Fruit fly (Drosophila melanogaster): Measurements from ENCODE around the gene Obp99d.

The Obp99d gene

DNA sequence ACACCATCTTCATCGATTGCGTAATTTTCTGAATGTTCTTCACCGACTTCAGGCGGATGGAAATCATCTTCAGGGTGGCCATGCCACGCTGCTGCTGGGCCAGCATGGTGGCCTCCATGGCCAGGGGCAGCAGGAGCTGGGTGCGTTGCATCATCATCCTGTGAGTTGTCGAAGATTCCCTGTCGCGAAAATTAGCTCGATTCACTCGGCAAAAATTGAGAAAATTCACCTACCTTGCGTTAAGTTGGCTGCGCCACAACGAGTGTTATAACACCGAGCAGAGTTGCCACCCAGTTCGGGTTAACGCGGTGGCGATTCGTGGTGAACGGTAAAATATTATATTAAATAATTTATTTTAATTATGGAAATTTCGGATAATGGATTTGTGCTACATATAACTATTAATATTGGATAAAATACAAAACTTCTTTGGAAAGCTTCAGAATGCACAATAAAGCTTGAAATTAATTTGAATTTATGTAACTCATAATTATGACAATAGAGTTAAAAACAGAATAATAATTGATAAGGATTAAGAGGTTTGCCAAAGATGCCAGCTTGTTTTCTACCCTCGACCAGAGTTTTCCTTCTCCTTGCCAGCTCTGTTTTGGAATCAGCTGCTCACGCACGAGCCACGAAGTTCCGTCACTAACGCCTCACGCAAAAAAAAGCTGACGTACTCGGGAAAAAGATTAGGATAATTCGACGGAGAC lies 34.4 kb downstream of the Obp99d start, which contains the start of the genes ATPsyngamma and yata:
TSS of gene ATPsyngamma (minus strand) at position 573 of the 713 bp plus-strand sequence.
TSS of gene yata (plus strand) at position 629 of the 713 bp plus-strand sequence.
- no peak for TF ChIP-seq Sin3A (optimal IDR thresholded peaks at IDR 0.05)
- TF ChIP-seq insv (optimal IDR thresholded peaks at IDR 0.05): no peak

DNA sequence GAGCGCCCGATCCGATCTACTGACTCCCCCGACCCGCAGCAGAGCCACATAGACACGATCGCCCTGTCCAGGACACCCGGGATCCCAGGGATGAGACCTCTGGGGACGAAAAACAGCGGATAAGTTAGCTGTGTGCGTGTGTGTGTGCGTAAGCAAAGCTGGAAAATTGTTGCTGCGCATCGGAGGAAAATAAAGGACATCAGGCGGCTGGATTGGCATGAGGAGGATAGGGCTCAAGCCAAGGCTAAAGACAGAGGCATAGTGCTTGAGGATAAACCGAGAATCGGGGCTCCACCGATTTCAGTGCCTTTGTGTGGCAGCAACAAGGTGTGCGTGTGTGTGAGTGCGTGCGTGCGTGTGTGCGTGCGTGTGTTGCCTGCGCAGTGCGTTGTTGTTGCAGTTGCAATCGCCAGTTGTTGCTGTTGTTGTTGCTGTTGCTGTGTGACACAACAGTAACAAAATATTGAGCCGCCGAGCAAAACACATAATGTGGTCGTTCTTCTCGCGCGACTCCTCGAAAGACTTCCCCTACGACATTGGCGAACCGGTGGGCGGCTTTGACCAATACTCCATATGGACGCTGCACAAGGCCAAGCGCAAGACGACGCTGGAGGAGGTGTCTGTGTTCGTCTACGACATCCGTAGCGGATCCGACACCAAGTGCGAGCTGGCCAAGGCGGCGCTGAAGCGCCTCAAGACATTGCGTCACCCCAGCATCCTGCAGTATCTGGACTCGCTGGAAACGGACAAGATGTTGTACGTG lies 35.2 kb downstream of the Obp99d start:
- TF ChIP-seq ttk (optimal IDR thresholded peaks at IDR 0.05) (no peak), Sin3A (optimal IDR thresholded peaks at IDR 0.05) (no peak), insv (optimal IDR thresholded peaks at IDR 0.05) (no peak), psq (optimal IDR thresholded peaks at IDR 0.05) (no peak), Myc (optimal IDR thresholded peaks at IDR 0.05) (no peak), h (optimal IDR thresholded peaks at IDR 0.05) (no peak)

dm6 chr3R:29755248-29755647 lies 40.9 kb downstream of the Obp99d start:
- no peak for TF ChIP-seq insv (optimal IDR thresholded peaks at IDR 0.05)
- no peak for TF ChIP-seq psq (optimal IDR thresholded peaks at IDR 0.05)
- TF ChIP-seq Sin3A (optimal IDR thresholded peaks at IDR 0.05): no peak
- TF ChIP-seq Myc (optimal IDR thresholded peaks at IDR 0.05): no peak
- TF ChIP-seq h (optimal IDR thresholded peaks at IDR 0.05): no peak
- no peak for TF ChIP-seq ttk (optimal IDR thresholded peaks at IDR 0.05)

DNA sequence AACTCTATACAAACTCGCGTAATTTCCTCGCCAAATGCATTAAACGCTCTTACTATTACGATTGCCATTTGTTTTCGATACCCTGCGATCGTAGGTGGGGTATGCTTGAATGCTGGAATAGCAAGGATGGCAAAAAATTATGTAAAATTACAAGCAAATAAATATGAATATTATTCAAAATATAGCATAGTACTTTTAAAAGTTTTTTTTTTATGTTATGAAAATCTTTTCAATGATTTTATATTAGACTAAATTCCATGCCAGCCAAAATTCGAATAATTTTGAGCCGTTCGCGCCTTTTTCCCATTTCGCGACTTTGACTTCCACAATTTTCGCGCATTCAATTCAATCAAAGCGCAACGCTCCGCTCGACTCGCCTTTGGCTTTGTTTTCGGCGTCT lies 41.8 kb downstream of the Obp99d start:
- no peak for TF ChIP-seq insv (optimal IDR thresholded peaks at IDR 0.05)
- no peak for TF ChIP-seq Myc (optimal IDR thresholded peaks at IDR 0.05)
- no peak for TF ChIP-seq psq (optimal IDR thresholded peaks at IDR 0.05)
- TF ChIP-seq ttk (optimal IDR thresholded peaks at IDR 0.05): no peak
- no peak for TF ChIP-seq h (optimal IDR thresholded peaks at IDR 0.05)

DNA sequence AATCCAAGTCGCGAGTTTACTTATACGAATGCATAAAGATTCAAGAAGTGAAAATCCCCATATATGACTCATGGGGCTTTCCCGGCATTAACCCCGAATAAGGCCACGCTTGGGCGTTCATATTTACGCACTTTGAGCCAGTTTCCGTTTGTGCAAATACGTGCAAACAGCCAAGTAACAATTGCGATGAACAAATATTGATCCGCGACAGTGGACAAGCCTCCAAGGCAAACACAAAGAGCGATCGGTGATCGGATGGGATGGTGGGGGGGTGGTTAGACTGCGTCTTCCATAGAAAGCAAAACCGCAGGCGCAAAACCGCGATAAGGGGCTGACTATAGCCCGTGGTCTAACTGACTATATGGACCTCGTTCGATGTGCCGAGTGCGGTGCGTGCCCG lies 42.9 kb downstream of the Obp99d start:
- no peak for TF ChIP-seq Myc (optimal IDR thresholded peaks at IDR 0.05)
- no peak for TF ChIP-seq Sin3A (optimal IDR thresholded peaks at IDR 0.05)
- TF ChIP-seq ttk (optimal IDR thresholded peaks at IDR 0.05): no peak
- TF ChIP-seq insv (optimal IDR thresholded peaks at IDR 0.05): no peak
- TF ChIP-seq h (optimal IDR thresholded peaks at IDR 0.05): no peak
- TF ChIP-seq psq (optimal IDR thresholded peaks at IDR 0.05): no peak

DNA sequence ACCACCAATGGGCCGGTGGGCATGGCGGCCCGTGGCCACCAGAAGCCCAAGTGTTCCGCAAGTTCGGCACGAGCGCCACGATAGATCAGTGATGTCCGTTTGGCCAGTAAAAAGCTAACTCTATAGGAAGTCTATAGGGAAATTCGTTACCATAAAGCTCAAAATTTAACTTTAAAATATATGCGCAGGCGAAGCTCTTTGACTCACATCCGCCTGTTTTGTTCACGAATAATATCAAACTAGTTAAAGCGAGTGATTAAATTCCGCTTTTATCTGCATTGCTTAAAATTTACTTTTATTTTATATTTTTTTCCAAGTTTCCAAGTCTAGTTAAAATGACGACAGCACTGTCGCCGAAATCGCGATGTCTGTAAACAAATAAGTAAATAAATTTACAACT lies 43.4 kb downstream of the Obp99d start:
- TF ChIP-seq Sin3A (optimal IDR thresholded peaks at IDR 0.05): no peak
- no peak for TF ChIP-seq ttk (optimal IDR thresholded peaks at IDR 0.05)
- TF ChIP-seq insv (optimal IDR thresholded peaks at IDR 0.05): no peak
- TF ChIP-seq h (optimal IDR thresholded peaks at IDR 0.05): no peak
- TF ChIP-seq Myc (optimal IDR thresholded peaks at IDR 0.05): no peak
- no peak for TF ChIP-seq psq (optimal IDR thresholded peaks at IDR 0.05)

- TF ChIP-seq h (optimal IDR thresholded peaks at IDR 0.05) (no peak), insv (optimal IDR thresholded peaks at IDR 0.05) (no peak), Myc (optimal IDR thresholded peaks at IDR 0.05) (no peak), ttk (optimal IDR thresholded peaks at IDR 0.05) (no peak), psq (optimal IDR thresholded peaks at IDR 0.05) (no peak), Sin3A (optimal IDR thresholded peaks at IDR 0.05) (no peak)
Measured at dm6 chr3R:29758129-29758733, 43.9 kb downstream of the Obp99d start.

DNA sequence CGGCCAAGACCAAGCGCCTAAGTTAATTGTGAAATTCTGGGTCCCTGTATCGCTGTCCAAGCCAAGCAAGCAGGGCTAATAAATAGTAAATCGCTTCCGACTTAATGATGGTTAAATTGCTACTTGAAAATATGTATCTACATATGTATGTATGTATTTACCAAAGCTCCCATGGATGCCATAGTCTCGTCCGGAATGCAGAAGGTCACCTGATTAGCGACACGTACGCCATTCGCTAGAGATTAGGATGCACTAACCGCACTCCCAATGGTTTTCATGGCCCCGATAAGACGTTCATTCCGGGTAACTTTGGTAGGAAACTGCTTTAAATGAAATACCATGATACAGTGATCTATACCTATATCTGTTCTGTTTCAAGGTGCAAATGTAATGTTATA lies 44.4 kb downstream of the Obp99d start:
- TF ChIP-seq psq (optimal IDR thresholded peaks at IDR 0.05): no peak
- TF ChIP-seq h (optimal IDR thresholded peaks at IDR 0.05): no peak
- TF ChIP-seq Sin3A (optimal IDR thresholded peaks at IDR 0.05): no peak
- no peak for TF ChIP-seq ttk (optimal IDR thresholded peaks at IDR 0.05)
- no peak for TF ChIP-seq insv (optimal IDR thresholded peaks at IDR 0.05)
- no peak for TF ChIP-seq Myc (optimal IDR thresholded peaks at IDR 0.05)

- TF ChIP-seq insv (optimal IDR thresholded peaks at IDR 0.05): no peak
- TF ChIP-seq psq (optimal IDR thresholded peaks at IDR 0.05): no peak
- TF ChIP-seq ttk (optimal IDR thresholded peaks at IDR 0.05): no peak
- TF ChIP-seq Myc (optimal IDR thresholded peaks at IDR 0.05): no peak
- no peak for TF ChIP-seq h (optimal IDR thresholded peaks at IDR 0.05)
- no peak for TF ChIP-seq Sin3A (optimal IDR thresholded peaks at IDR 0.05)
Measured at dm6 chr3R:29760042-29760441, 45.7 kb downstream of the Obp99d start.

- no peak for TF ChIP-seq Sin3A (optimal IDR thresholded peaks at IDR 0.05)
- TF ChIP-seq psq (optimal IDR thresholded peaks at IDR 0.05): no peak
- TF ChIP-seq insv (optimal IDR thresholded peaks at IDR 0.05): no peak
- no peak for TF ChIP-seq h (optimal IDR thresholded peaks at IDR 0.05)
- TF ChIP-seq Myc (optimal IDR thresholded peaks at IDR 0.05): no peak
- TF ChIP-seq ttk (optimal IDR thresholded peaks at IDR 0.05): no peak
Measured at dm6 chr3R:29761569-29761968, 47.3 kb downstream of the Obp99d start.

DNA sequence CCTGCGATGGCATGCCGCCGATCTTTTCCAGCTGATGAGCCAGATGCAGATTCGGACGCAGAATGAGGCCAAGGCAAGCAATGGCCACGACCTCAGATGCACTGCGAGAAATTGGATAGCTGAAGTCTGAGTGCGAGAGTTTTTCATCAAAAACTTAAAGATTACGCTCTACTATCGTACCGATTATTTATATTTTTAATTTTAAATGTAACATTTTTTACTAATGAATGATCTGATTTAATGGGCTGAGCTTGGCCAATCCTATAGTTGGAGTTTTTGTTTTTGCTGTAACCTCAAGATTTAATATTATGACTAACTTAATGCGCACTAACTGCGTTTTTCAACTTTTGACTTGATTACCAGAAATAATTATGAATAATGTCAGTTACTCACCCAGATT lies 48.0 kb downstream of the Obp99d start:
- TF ChIP-seq insv (optimal IDR thresholded peaks at IDR 0.05): no peak
- no peak for TF ChIP-seq Sin3A (optimal IDR thresholded peaks at IDR 0.05)
- TF ChIP-seq psq (optimal IDR thresholded peaks at IDR 0.05): no peak
- no peak for TF ChIP-seq ttk (optimal IDR thresholded peaks at IDR 0.05)
- no peak for TF ChIP-seq Myc (optimal IDR thresholded peaks at IDR 0.05)
- no peak for TF ChIP-seq h (optimal IDR thresholded peaks at IDR 0.05)

DNA sequence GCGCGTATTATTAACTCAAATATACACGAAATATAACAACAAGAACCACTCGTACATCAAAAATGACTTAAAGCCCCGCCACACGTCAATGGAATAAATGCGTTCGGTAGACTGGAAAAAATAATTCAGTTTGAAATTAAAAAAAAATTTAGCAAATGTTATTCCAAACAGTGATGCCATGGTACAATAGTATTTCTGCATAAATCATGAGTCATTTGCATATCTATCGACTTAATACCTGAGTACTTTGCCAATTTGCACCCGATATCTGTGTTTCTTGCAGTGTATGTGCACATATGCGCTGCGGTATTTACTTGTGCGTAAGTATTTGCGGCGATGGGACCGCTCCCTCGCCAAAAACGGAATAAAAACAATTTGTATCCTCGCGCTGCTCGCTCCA lies 48.8 kb downstream of the Obp99d start:
- TF ChIP-seq insv (optimal IDR thresholded peaks at IDR 0.05) (no peak), h (optimal IDR thresholded peaks at IDR 0.05) (no peak), Myc (optimal IDR thresholded peaks at IDR 0.05) (no peak), ttk (optimal IDR thresholded peaks at IDR 0.05) (no peak), Sin3A (optimal IDR thresholded peaks at IDR 0.05) (no peak), psq (optimal IDR thresholded peaks at IDR 0.05) (no peak)
